Fruit fly (Drosophila melanogaster) whole organism, embryonic: ENCODE data around the gene CG32176.

Experiments used
- Bgb ChIP-seq: fragments of 200-800 bp; sonication (Bioruptor generic); IDR thresholded peaks from 2 replicates; pipeline ENCODE4 v1.3.6; 2022; ENCODE audit warnings: missing biosample characterization, missing genetic modification characterization; ENCODE audit not compliant: partially characterized antibody
- Blimp-1 ChIP-seq: fragments of 200-800 bp; sonication (Bioruptor generic); optimal IDR thresholded peaks from 3 replicates; lab custom pipeline; 2018; ENCODE audit warnings: missing biosample characterization, missing genetic modification characterization, mild to moderate bottlenecking, moderate library complexity, missing genetic modification reagents
- CG10147 ChIP-seq: fragments of 200-800 bp; sonication (Bioruptor generic); optimal IDR thresholded peaks from 2 replicates; lab custom pipeline; 2019; ENCODE audit warnings: missing biosample characterization, mild to moderate bottlenecking, missing genetic modification characterization, moderate library complexity
- CG10321 ChIP-seq: fragments of 200-800 bp; sonication (Bioruptor generic); IDR thresholded peaks from 2 replicates; pipeline ENCODE4 v1.3.6; 2022; ENCODE audit warnings: missing biosample characterization, missing genetic modification characterization
- CG11456 ChIP-seq: fragments of 200-800 bp; sonication (Bioruptor generic); IDR thresholded peaks from 3 replicates; pipeline ENCODE4 v1.3.6; 2022; ENCODE audit warnings: missing biosample characterization, missing genetic modification characterization
- CG12659 ChIP-seq: fragments of 200-800 bp; sonication (Bioruptor generic); optimal IDR thresholded peaks from 3 replicates; lab custom pipeline; 2017; ENCODE audit warnings: mild to moderate bottlenecking, missing biosample characterization, missing genetic modification reagents, missing genetic modification characterization
- CG12769 ChIP-seq: fragments of 200-800 bp; sonication (Bioruptor generic); optimal IDR thresholded peaks from 2 replicates; lab custom pipeline; 2019; ENCODE audit warnings: missing biosample characterization, mild to moderate bottlenecking, missing genetic modification characterization, moderate library complexity
- CG13775 ChIP-seq: fragments of 200-800 bp; sonication (Bioruptor generic); optimal IDR thresholded peaks from 3 replicates; lab custom pipeline; 2017; ENCODE audit warnings: missing biosample characterization, mild to moderate bottlenecking, missing genetic modification characterization
- CG13894 ChIP-seq: fragments of 200-800 bp; sonication (Bioruptor generic); optimal IDR thresholded peaks from 3 replicates; lab custom pipeline; 2018; ENCODE audit warnings: missing biosample characterization, mild to moderate bottlenecking, missing genetic modification characterization, moderate library complexity
- CG14014 ChIP-seq: fragments of 200-800 bp; sonication (Bioruptor generic); IDR thresholded peaks from 2 replicates; pipeline ENCODE4 v1.3.6; 2022; ENCODE audit warnings: missing biosample characterization, missing genetic modification characterization
- CG16813 ChIP-seq: fragments of 200-800 bp; sonication (Bioruptor generic); IDR thresholded peaks from 3 replicates; pipeline ENCODE4 v1.3.6; 2022; ENCODE audit warnings: missing biosample characterization, missing genetic modification characterization; ENCODE audit not compliant: partially characterized antibody
- CG17359 ChIP-seq: fragments of 200-800 bp; sonication (Bioruptor generic); optimal IDR thresholded peaks from 3 replicates; lab custom pipeline; 2018; ENCODE audit warnings: missing biosample characterization, mild to moderate bottlenecking, missing genetic modification characterization, moderate library complexity
- CG18262 ChIP-seq: fragments of 200-800 bp; optimal IDR thresholded peaks from 3 replicates; lab custom pipeline; 2019; ENCODE audit warnings: missing biosample characterization, mild to moderate bottlenecking, missing genetic modification characterization, moderate library complexity
- CG2712 ChIP-seq: fragments of 200-800 bp; optimal IDR thresholded peaks from 3 replicates; lab custom pipeline; 2019; ENCODE audit warnings: missing biosample characterization, mild to moderate bottlenecking, missing genetic modification characterization, moderate library complexity
- CG30020 ChIP-seq: fragments of 200-800 bp; optimal IDR thresholded peaks from 2 replicates; lab custom pipeline; 2019; ENCODE audit warnings: missing biosample characterization, mild to moderate bottlenecking, missing genetic modification characterization, moderate library complexity
- CG31441 ChIP-seq: fragments of 200-800 bp; sonication (Bioruptor generic); IDR thresholded peaks from 2 replicates; pipeline ENCODE4 v1.3.6; 2022; ENCODE audit warnings: missing biosample characterization, missing genetic modification characterization
- CG34376 ChIP-seq: fragments of 200-800 bp; sonication (Bioruptor generic); optimal IDR thresholded peaks from 2 replicates; lab custom pipeline; 2018; ENCODE audit warnings: missing biosample characterization, mild to moderate bottlenecking, missing genetic modification characterization
- CG4404 ChIP-seq: fragments of 200-800 bp; sonication (Bioruptor generic); IDR thresholded peaks from 2 replicates; pipeline ENCODE4 v1.3.6; 2022; ENCODE audit warnings: missing biosample characterization, missing genetic modification characterization
- CG4707 ChIP-seq: fragments of 200-800 bp; sonication (Bioruptor generic); optimal IDR thresholded peaks from 2 replicates; lab custom pipeline; 2018; ENCODE audit warnings: missing biosample characterization, mild to moderate bottlenecking, missing genetic modification characterization, moderate library complexity
- CG6791 ChIP-seq: fragments of 200-800 bp; sonication (Bioruptor generic); IDR thresholded peaks from 3 replicates; pipeline ENCODE4 v1.3.6; 2022; ENCODE audit warnings: missing biosample characterization, missing genetic modification characterization; ENCODE audit not compliant: partially characterized antibody
- CG8924 ChIP-seq: fragments of 200-800 bp; optimal IDR thresholded peaks from 3 replicates; lab custom pipeline; 2019; ENCODE audit warnings: missing biosample characterization, mild to moderate bottlenecking, missing genetic modification characterization, moderate library complexity
- Deaf1 ChIP-seq: fragments of 200-800 bp; optimal IDR thresholded peaks from 3 replicates; lab custom pipeline; 2019; ENCODE audit warnings: missing biosample characterization, mild to moderate bottlenecking, missing genetic modification characterization, moderate library complexity
- Dp ChIP-seq: fragments of 200-800 bp; sonication (Bioruptor generic); optimal IDR thresholded peaks from 2 replicates; lab custom pipeline; 2018; ENCODE audit warnings: missing biosample characterization, mild to moderate bottlenecking, missing genetic modification characterization, moderate library complexity
- H2.0 ChIP-seq: fragments of 200-800 bp; sonication (Bioruptor generic); IDR thresholded peaks from 2 replicates; pipeline ENCODE4 v1.3.6; 2022; ENCODE audit warnings: missing biosample characterization, missing genetic modification characterization
- HLHmδ ChIP-seq: fragments of 200-800 bp; sonication (Bioruptor generic); optimal IDR thresholded peaks from 2 replicates; lab custom pipeline; 2018; ENCODE audit warnings: missing biosample characterization, mild to moderate bottlenecking, missing genetic modification characterization, moderate library complexity
- Hr39 ChIP-seq: fragments of >200 bp; optimal IDR thresholded peaks from 2 replicates; lab custom pipeline; 2017
- NC2α ChIP-seq: fragments of 200-800 bp; sonication (Bioruptor generic); optimal IDR thresholded peaks from 2 replicates; lab custom pipeline; 2016; ENCODE audit warnings: missing biosample characterization, missing genetic modification characterization
- TFAM ChIP-seq: fragments of 200-800 bp; sonication (Bioruptor generic); optimal IDR thresholded peaks from 2 replicates; lab custom pipeline; 2017; ENCODE audit warnings: missing biosample characterization, missing genetic modification characterization, inconsistent platforms
- Xbp1 ChIP-seq: fragments of 200-800 bp; sonication (Bioruptor generic); optimal IDR thresholded peaks from 3 replicates; lab custom pipeline; 2016; ENCODE audit warnings: missing biosample characterization, mild to moderate bottlenecking, missing genetic modification characterization
- abd-A ChIP-seq: fragments of 200-800 bp; sonication (Bioruptor generic); optimal IDR thresholded peaks from 3 replicates; lab custom pipeline; 2019; ENCODE audit warnings: missing biosample characterization, mild to moderate bottlenecking, missing genetic modification characterization, moderate library complexity
- ash1 ChIP-seq: fragments of 200-800 bp; sonication (Bioruptor generic); optimal IDR thresholded peaks from 2 replicates; lab custom pipeline; 2018; ENCODE audit warnings: missing biosample characterization, mild to moderate bottlenecking, missing genetic modification characterization
- bsh ChIP-seq, 2 experiments: fragments of 200-800 bp; sonication (Bioruptor generic); optimal IDR thresholded peaks; 2 replicates each; lab custom pipeline; 2017 to 2018; ENCODE audit warnings: mild to moderate bottlenecking in 2 of 2, missing biosample characterization in 2 of 2, missing genetic modification characterization in 2 of 2, moderate library complexity in 1 of 2
- cg ChIP-seq: fragments of 200-800 bp; sonication (Bioruptor generic); optimal IDR thresholded peaks from 3 replicates; lab custom pipeline; 2019; ENCODE audit warnings: missing biosample characterization, mild to moderate bottlenecking, missing genetic modification characterization, moderate library complexity
- chinmo ChIP-seq: fragments of 200-800 bp; sonication (Bioruptor generic); IDR thresholded peaks from 4 replicates; pipeline ENCODE4 v1.3.6; 2022; ENCODE audit warnings: missing biosample characterization, missing genetic modification characterization; ENCODE audit not compliant: partially characterized antibody
- crol ChIP-seq: fragments of 200-800 bp; sonication (Bioruptor generic); IDR thresholded peaks from 2 replicates; pipeline ENCODE4 v1.3.6; 2022; ENCODE audit warnings: missing biosample characterization, missing genetic modification characterization
- ewg ChIP-seq: fragments of 200-800 bp; sonication (Bioruptor generic); optimal IDR thresholded peaks from 3 replicates; lab custom pipeline; 2017; ENCODE audit warnings: mild to moderate bottlenecking, missing biosample characterization, missing genetic modification reagents, missing genetic modification characterization
- fd64A ChIP-seq: fragments of 200-800 bp; sonication (Bioruptor generic); optimal IDR thresholded peaks from 3 replicates; lab custom pipeline; 2018; ENCODE audit warnings: missing biosample characterization, mild to moderate bottlenecking, missing genetic modification characterization
- grau ChIP-seq: fragments of 200-800 bp; optimal IDR thresholded peaks from 3 replicates; lab custom pipeline; 2019; ENCODE audit warnings: missing biosample characterization, mild to moderate bottlenecking, missing genetic modification characterization, moderate library complexity
- ken ChIP-seq: fragments of 200-800 bp; sonication (Bioruptor generic); IDR thresholded peaks from 3 replicates; pipeline ENCODE4 v1.3.6; 2022; ENCODE audit warnings: missing biosample characterization, missing genetic modification characterization
- luna ChIP-seq: fragments of 200-800 bp; sonication (Bioruptor generic); optimal IDR thresholded peaks from 2 replicates; lab custom pipeline; 2016; ENCODE audit warnings: missing biosample characterization, missing genetic modification characterization
- sens-2 ChIP-seq: fragments of 200-800 bp; sonication (Bioruptor generic); IDR thresholded peaks from 2 replicates; pipeline ENCODE4 v1.3.6; 2022; ENCODE audit warnings: missing biosample characterization, missing genetic modification characterization
- sisA ChIP-seq: fragments of 200-800 bp; sonication (Bioruptor generic); IDR thresholded peaks from 2 replicates; pipeline ENCODE4 v1.3.6; 2022; ENCODE audit warnings: missing biosample characterization, missing genetic modification characterization
- sob ChIP-seq: fragments of 200-800 bp; sonication (Bioruptor generic); IDR thresholded peaks from 2 replicates; pipeline ENCODE4 v1.3.6; 2022; ENCODE audit warnings: missing biosample characterization, missing genetic modification characterization
- ssp ChIP-seq: fragments of 200-800 bp; sonication (Bioruptor generic); IDR thresholded peaks from 2 replicates; pipeline ENCODE4 v1.3.6; 2022; ENCODE audit warnings: missing biosample characterization, missing genetic modification characterization
- sug ChIP-seq: fragments of 200-800 bp; optimal IDR thresholded peaks from 2 replicates; lab custom pipeline; 2019; ENCODE audit warnings: missing biosample characterization, mild to moderate bottlenecking, missing genetic modification characterization, moderate library complexity
- tgo ChIP-seq: fragments of 200-800 bp; sonication (Bioruptor generic); IDR thresholded peaks from 3 replicates; pipeline ENCODE4 v1.3.6; 2022; ENCODE audit warnings: missing biosample characterization, missing genetic modification characterization
- tll ChIP-seq, 2 experiments: fragments of 200-800 bp in 1 of 2; fragments of >200 bp in 1 of 2; sonication (Bioruptor generic) in 1 of 2; optimal IDR thresholded peaks; 2 replicates each; lab custom pipeline; 2017 to 2019; ENCODE audit warnings: missing biosample characterization in 2 of 2, missing genetic modification characterization in 2 of 2, mild to moderate bottlenecking in 1 of 2, moderate library complexity in 1 of 2
- vfl ChIP-seq: fragments of 200-800 bp; sonication (Bioruptor generic); optimal IDR thresholded peaks from 2 replicates; lab custom pipeline; 2016; ENCODE audit warnings: missing biosample characterization, missing genetic modification characterization
- vvl ChIP-seq: fragments of 200-800 bp; sonication (Bioruptor generic); IDR thresholded peaks from 2 replicates; pipeline ENCODE4 v1.3.6; 2022; ENCODE audit warnings: missing biosample characterization, missing genetic modification characterization
- yki ChIP-seq: fragments of >200 bp; optimal IDR thresholded peaks from 3 replicates; lab custom pipeline; 2018
- zf30C ChIP-seq: fragments of 200-800 bp; sonication (Bioruptor generic); optimal IDR thresholded peaks from 3 replicates; lab custom pipeline; 2018; ENCODE audit warnings: missing biosample characterization, mild to moderate bottlenecking, missing genetic modification characterization

CG32176 gene

DNA sequence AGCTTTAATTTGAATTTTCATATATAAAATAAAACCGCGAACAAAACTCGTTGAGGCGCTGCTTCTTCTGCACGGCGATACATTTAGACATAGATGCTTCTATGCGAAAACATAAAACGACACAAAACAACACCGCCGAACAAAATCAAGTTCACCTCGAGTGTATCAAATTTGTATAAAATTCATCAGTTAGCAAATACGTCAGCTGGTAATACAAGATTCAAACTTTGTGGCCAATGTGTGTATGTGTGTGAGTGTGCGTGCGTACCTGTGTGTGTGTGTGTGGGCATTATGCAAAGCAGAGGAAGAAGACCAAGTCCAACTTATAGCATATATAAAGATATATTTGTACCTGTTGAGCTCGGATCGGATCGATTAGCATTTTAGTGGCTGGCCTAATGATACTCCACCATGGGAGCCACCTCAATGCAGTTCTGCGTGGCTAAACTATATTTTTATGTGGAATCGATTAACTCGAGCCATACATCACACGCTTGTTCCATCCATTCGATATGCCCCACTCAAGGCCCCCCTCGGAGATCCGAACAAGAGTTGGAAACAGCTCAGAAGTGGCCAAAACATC lies 39.1 kb upstream of the CG32176 start (continued):
- TF ChIP-seq CG13894 (tag; lab: Kevin White, UChicago) (peak; percentile 58), CG30020 (tag; lab: Kevin White, UChicago) (no peak), fd64A (GFP tag; lab: Kevin White, UChicago) (no peak), zf30C (GFP tag; lab: Kevin White, UChicago) (no peak), TFAM (GFP tag; lab: Kevin White, UChicago) (no peak), CG6791 (no peak), luna (no peak), CG14014 (GFP tag; lab: Robert Waterston, UW) (no peak), CG11456 (GFP tag; lab: Robert Waterston, UW) (no peak), CG18262 (tag; lab: Kevin White, UChicago) (no peak), CG8924 (tag; lab: Kevin White, UChicago) (no peak), CG13775 (GFP tag; lab: Kevin White, UChicago) (no peak), yki (lab: Kevin White, UChicago) (no peak), tgo (no peak), H2.0 (GFP tag; lab: Robert Waterston, UW) (no peak), grau (tag; lab: Kevin White, UChicago) (no peak), HLHmδ (GFP tag; lab: Kevin White, UChicago) (no peak), ash1 (no peak), CG17359 (tag; lab: Kevin White, UChicago) (no peak), sens-2 (GFP tag; lab: Robert Waterston, UW) (no peak), CG2712 (tag; lab: Kevin White, UChicago) (no peak), abd-A (tag; lab: Kevin White, UChicago) (peak; percentile 79), Deaf1 (tag; lab: Kevin White, UChicago) (no peak), CG12659 (GFP tag; lab: Kevin White, UChicago) (no peak), Xbp1 (no peak), ken (GFP tag; lab: Robert Waterston, UW) (no peak), CG10321 (GFP tag; lab: Robert Waterston, UW) (no peak), CG31441 (GFP tag; lab: Robert Waterston, UW) (no peak), Hr39 (lab: Kevin White, UChicago) (no peak), Blimp-1 (GFP tag; lab: Kevin White, UChicago) (no peak), ewg (GFP tag; lab: Kevin White, UChicago) (no peak), chinmo (GFP tag; lab: Robert Waterston, UW) (peak; percentile 87; the same call in 3 of the 4 replicates), Dp (GFP tag; lab: Kevin White, UChicago) (no peak), NC2α (GFP tag; lab: Kevin White, UChicago) (no peak), cg (GFP tag; lab: Kevin White, UChicago) (peak; percentile 49), bsh (GFP tag; optimal IDR thresholded peaks at IDR 0.05; lab: Kevin White, UChicago) (no peak), sob (GFP tag; lab: Robert Waterston, UW) (no peak), vvl (GFP tag; lab: Robert Waterston, UW) (peak; percentile 11; the same call in 1 of the 2 replicates), sisA (GFP tag; lab: Robert Waterston, UW) (no peak), CG4707 (GFP tag; lab: Kevin White, UChicago) (no peak), CG4404 (no peak), crol (GFP tag; lab: Robert Waterston, UW) (no peak), CG16813 (no peak), CG34376 (GFP tag; lab: Kevin White, UChicago) (no peak), ssp (GFP tag; lab: Robert Waterston, UW) (no peak), sug (tag; lab: Kevin White, UChicago) (peak; percentile 14), tll (GFP tag; optimal IDR thresholded peaks at IDR 0.05; lab: Kevin White, UChicago) (no peak), vfl (no peak), CG12769 (tag; lab: Kevin White, UChicago) (peak; percentile 15), Bgb (GFP tag; lab: Robert Waterston, UW) (no peak), CG10147 (GFP tag; lab: Kevin White, UChicago) (no peak)
